Worm (Caenorhabditis elegans) whole organism, L4 larva: ENCODE results near the gene lys-8.

ENCODE experiments used
- R02D3.7 ChIP-seq: fragments of 150-350 bp; sonication (generic microtip); optimal IDR thresholded peaks from 3 replicates; lab custom pipeline; 2014; ENCODE audit warnings: missing biosample characterization, missing genetic modification characterization
- dve-1 ChIP-seq: sonication (generic microtip); optimal IDR thresholded peaks from 2 replicates; lab custom pipeline; 2017; ENCODE audit warnings: antibody characterized with exemption, mild to moderate bottlenecking, missing genetic modification characterization, missing compliant biosample characterization; ENCODE audit not compliant: insufficient read depth
- unc-62 ChIP-seq, 3 experiments: fragments of 150-350 bp in 1 of 3; sonication (generic microtip); optimal IDR thresholded peaks in 2 of 3; peaks in 1 of 3; 1 replicate in 1 of 3; 2 replicates in 2 of 3; lab custom pipeline; 2014 to 2017; ENCODE audit warnings: missing biosample characterization in 3 of 3, missing genetic modification characterization in 3 of 3, missing genetic modification reagents in 3 of 3, missing genotype in 1 of 3

DNA sequence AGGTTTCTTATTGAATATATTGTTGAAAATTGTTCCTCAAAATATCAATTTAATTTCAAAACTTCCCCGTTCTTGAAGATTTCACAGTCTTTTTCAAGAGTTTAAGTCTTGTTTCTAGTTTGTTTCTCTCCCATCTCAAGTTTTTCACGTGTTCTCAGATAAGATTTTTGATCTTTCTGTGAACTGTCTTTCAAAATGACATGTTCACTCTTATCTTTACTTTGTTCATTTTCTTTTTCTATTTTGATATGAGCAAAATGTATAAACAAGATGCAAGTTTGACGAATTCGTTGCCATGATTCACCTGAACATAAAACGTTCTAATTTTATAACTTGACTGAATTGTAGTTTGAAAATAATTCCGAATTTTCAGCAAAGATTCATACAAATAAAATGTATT is 31.2 kb upstream of the lys-8 start:
- no peak for TF ChIP-seq R02D3.7 (tag; lab: Kevin White, UChicago)
- TF ChIP-seq dve-1 (tag; lab: Kevin White, UChicago) = peak; percentile 19
- no peak for TF ChIP-seq unc-62 (GFP tag; optimal IDR thresholded peaks at IDR 0.05 in 1 of 2; lab: Kevin White, UChicago)
- no peak for TF ChIP-seq unc-62 (tag; optimal IDR thresholded peaks at IDR 0.05; lab: Kevin White, UChicago)
